Fruit fly (Drosophila melanogaster) whole organism, pupa: ENCODE results near the gene AttD.

Experiments used
- CG10348 ChIP-seq: fragments of 200-800 bp; sonication (Bioruptor generic); IDR thresholded peaks from 2 replicates; pipeline ENCODE4 v1.3.6; 2022; ENCODE audit warnings: missing biosample characterization, missing genetic modification characterization
- CG13204 ChIP-seq: fragments of 200-800 bp; sonication (Bioruptor generic); optimal IDR thresholded peaks from 2 replicates; lab custom pipeline; 2018; ENCODE audit warnings: missing biosample characterization, mild to moderate bottlenecking, missing genetic modification characterization, moderate library complexity
- CG15710 ChIP-seq: fragments of 200-800 bp; sonication (Bioruptor generic); optimal IDR thresholded peaks from 2 replicates; lab custom pipeline; 2018; ENCODE audit warnings: missing biosample characterization, mild to moderate bottlenecking, missing genetic modification characterization, moderate library complexity
- CG8159 ChIP-seq: fragments of 200-800 bp; sonication (Bioruptor generic); optimal IDR thresholded peaks from 3 replicates; lab custom pipeline; 2018; ENCODE audit warnings: missing biosample characterization, mild to moderate bottlenecking, missing genetic modification characterization, moderate library complexity
- CG8301 ChIP-seq: fragments of 200-800 bp; sonication (Bioruptor generic); optimal IDR thresholded peaks from 2 replicates; lab custom pipeline; 2018; ENCODE audit warnings: missing biosample characterization, mild to moderate bottlenecking, missing genetic modification characterization
- D1 ChIP-seq: fragments of 200-800 bp; sonication (Bioruptor generic); optimal IDR thresholded peaks from 2 replicates; lab custom pipeline; 2018; ENCODE audit warnings: missing biosample characterization, mild to moderate bottlenecking, missing genetic modification characterization, moderate library complexity
- EcR ChIP-seq: fragments of 200-800 bp; sonication (Bioruptor generic); optimal IDR thresholded peaks from 3 replicates; lab custom pipeline; 2019; ENCODE audit warnings: missing biosample characterization, missing genetic modification characterization, mild to moderate bottlenecking, moderate library complexity, missing genetic modification reagents
- Pif1A ChIP-seq: fragments of 200-800 bp; sonication (Bioruptor generic); optimal IDR thresholded peaks from 3 replicates; lab custom pipeline; 2016; ENCODE audit warnings: missing biosample characterization, missing genetic modification characterization
- Pif1B ChIP-seq: fragments of 200-800 bp; sonication (Bioruptor generic); optimal IDR thresholded peaks from 3 replicates; lab custom pipeline; 2016; ENCODE audit warnings: missing biosample characterization, missing genetic modification characterization
- fd96Ca ChIP-seq: fragments of 200-800 bp; sonication (Bioruptor generic); IDR thresholded peaks from 3 replicates; pipeline ENCODE4 v1.3.6; 2022; ENCODE audit warnings: missing biosample characterization, missing genetic modification characterization
- gl ChIP-seq: fragments of 200-800 bp; sonication (Bioruptor generic); optimal IDR thresholded peaks from 2 replicates; lab custom pipeline; 2018; ENCODE audit warnings: missing biosample characterization, mild to moderate bottlenecking, missing genetic modification characterization

DNA sequence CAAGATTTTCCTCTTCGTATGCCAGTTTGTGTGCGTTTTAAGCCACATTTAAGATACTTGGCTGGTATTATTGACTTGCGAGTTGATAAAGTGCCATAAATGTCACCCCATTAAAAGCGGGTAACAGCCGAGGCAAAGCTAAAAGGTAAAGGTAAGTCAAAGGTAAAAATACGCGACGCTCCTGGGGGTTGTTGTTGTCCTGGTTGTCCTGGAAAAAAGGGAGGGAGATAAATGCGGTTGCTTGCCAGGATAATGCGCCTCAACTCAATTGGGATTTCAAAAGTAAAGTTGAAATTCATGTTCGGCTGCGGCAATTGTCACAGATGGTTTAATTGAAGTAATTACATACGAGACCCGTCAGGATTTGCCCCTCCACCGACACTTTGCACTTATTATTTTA is 31.6 kb upstream of the AttD start:
- TF ChIP-seq CG8301 (tag; lab: Kevin White, UChicago) (no peak), CG8159 (tag; lab: Kevin White, UChicago) (no peak), EcR (GFP tag; lab: Kevin White, UChicago) (no peak), CG13204 (no peak), D1 (tag; lab: Kevin White, UChicago) (no peak), CG10348 (GFP tag; lab: Robert Waterston, UW) (no peak), gl (no peak), Pif1B (GFP tag; lab: Kevin White, UChicago) (no peak), Pif1A (GFP tag; lab: Kevin White, UChicago) (no peak), fd96Ca (GFP tag; lab: Robert Waterston, UW) (no peak), CG15710 (tag; lab: Kevin White, UChicago) (no peak)
